Fruit fly (Drosophila melanogaster): ENCODE data around the gene DCTN1-p150.

dm6 chr3L:13918774-13919173, 10.4 kb upstream of the DCTN1-p150 start:
- TF ChIP-seq CG8478 (optimal IDR thresholded peaks at IDR 0.05) (no peak), CTCF (optimal IDR thresholded peaks at IDR 0.05) (no peak)

All from S2 (cell line).